Worm (Caenorhabditis elegans): ENCODE measurements around the gene F45D3.2.

DNA sequence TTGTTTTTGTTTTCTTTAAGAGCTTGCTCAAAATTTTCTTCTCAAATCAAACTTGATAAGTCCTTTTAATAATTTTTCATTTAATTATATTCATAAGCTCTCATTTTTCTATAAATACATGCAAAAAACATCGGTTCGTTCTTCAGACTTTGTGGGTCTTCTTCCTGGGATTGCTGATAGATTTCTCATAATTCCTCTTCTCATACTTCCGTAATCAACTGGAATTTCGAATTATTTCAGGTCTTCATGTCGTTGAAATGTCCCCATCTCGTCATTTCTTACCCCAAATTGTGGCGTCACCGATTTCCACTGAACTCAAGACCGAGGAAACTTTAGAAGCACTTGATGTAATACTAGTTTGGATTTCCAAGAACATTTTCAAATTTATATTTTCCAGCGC lies 24.1 kb downstream of the F45D3.2 start:
- TF ChIP-seq unc-62 (GFP tag; optimal IDR thresholded peaks at IDR 0.05): no peak
- TF ChIP-seq nhr-28 (tag; optimal IDR thresholded peaks at IDR 0.05): no peak
- TF ChIP-seq bed-3 (GFP tag; optimal IDR thresholded peaks at IDR 0.05): no peak
- no peak for TF ChIP-seq pha-4 (tag; optimal IDR thresholded peaks at IDR 0.05)
- TF ChIP-seq ztf-11 (tag; optimal IDR thresholded peaks at IDR 0.05): no peak
- no peak for TF ChIP-seq M03D4.4 (tag; optimal IDR thresholded peaks at IDR 0.05)
- TF ChIP-seq nhr-12 (tag; optimal IDR thresholded peaks at IDR 0.05): no peak
- no peak for TF ChIP-seq mab-5 (tag; optimal IDR thresholded peaks at IDR 0.05)
- TF ChIP-seq lsy-2 (tag; optimal IDR thresholded peaks at IDR 0.05): no peak
- TF ChIP-seq snpc-4 (tag; optimal IDR thresholded peaks at IDR 0.05): no peak
- no peak for TF ChIP-seq blmp-1 (tag; optimal IDR thresholded peaks at IDR 0.05)

All from whole organism, mixed stage, embryonic.